Worm (Caenorhabditis elegans): ENCODE data around the gene mac-1.
A peak's percentile ranks its signal among the peaks of the same experiment; 100 is the strongest.

Gene mac-1

ce11 chrII:13369231-13369630 lies 48.5 kb upstream of the mac-1 start, which contains the start of gene Y48C3A.20 (continued):
- TF ChIP-seq F26F4.8 (GFP tag; conservative IDR thresholded peaks at IDR 0.05) (no peak), duxl-1 (tag; optimal IDR thresholded peaks at IDR 0.05; ENCODE audit: poor library complexity) (no peak), lsy-2 (tag; optimal IDR thresholded peaks at IDR 0.05) (peak in 1 of 2 experiments; percentile 87), lin-29 (GFP tag; IDR thresholded peaks at IDR 0.05) (no peak), ZK337.2 (GFP tag; IDR thresholded peaks at IDR 0.05) (no peak), lin-38 (GFP tag; IDR thresholded peaks at IDR 0.05) (peak; percentile 71), hlh-30 (tag; optimal IDR thresholded peaks at IDR 0.05; ENCODE audit: insufficient read depth) (peak; percentile 32), nhr-28 (tag; optimal IDR thresholded peaks at IDR 0.05) (peak; percentile 33), aly-2 (tag; optimal IDR thresholded peaks at IDR 0.05) (no peak), T20F7.1 (GFP tag; optimal IDR thresholded peaks at IDR 0.05) (peak; percentile 61), rbr-2 (tag; optimal IDR thresholded peaks at IDR 0.05) (peak; percentile 47), spr-3 (GFP tag; optimal IDR thresholded peaks at IDR 0.05) (no peak), D1046.2 (GFP tag; IDR thresholded peaks at IDR 0.05) (no peak), tra-1 (GFP tag; IDR thresholded peaks at IDR 0.05) (no peak), mdt-29 (GFP tag; IDR thresholded peaks at IDR 0.05) (no peak), daf-19 (GFP tag; conservative IDR thresholded peaks at IDR 0.05) (no peak), ceh-62 (tag; optimal IDR thresholded peaks at IDR 0.05) (no peak), nhr-10 (tag; optimal IDR thresholded peaks at IDR 0.05) (no peak), mdl-1 (tag; optimal IDR thresholded peaks at IDR 0.05) (no peak), dve-1 (tag; optimal IDR thresholded peaks at IDR 0.05; ENCODE audit: insufficient read depth) (peak; percentile 72), sdz-12 (GFP tag; optimal IDR thresholded peaks at IDR 0.05) (no peak), snpc-4 (tag; optimal IDR thresholded peaks at IDR 0.05) (no peak), pqm-1 (tag; optimal IDR thresholded peaks at IDR 0.05) (no peak), R02D3.7 (tag; optimal IDR thresholded peaks at IDR 0.05) (no peak), ceh-20 (GFP tag; IDR thresholded peaks at IDR 0.05) (no peak), pha-4 (GFP tag; IDR thresholded peaks at IDR 0.05) (0 out of 2 replicates have a peak, but pooled peaks have one; percentile 36), pha-4 (tag; optimal IDR thresholded peaks at IDR 0.05) (peak; percentile 82), nhr-6 (tag; optimal IDR thresholded peaks at IDR 0.05) (peak; percentile 8), unc-39 (tag; optimal IDR thresholded peaks at IDR 0.05) (no peak), ctbp-1 (GFP tag; IDR thresholded peaks at IDR 0.05) (no peak; the same call in 1 of the 2 replicates), nhr-11 (tag; optimal IDR thresholded peaks at IDR 0.05) (no peak), F10B5.3 (tag; optimal IDR thresholded peaks at IDR 0.05) (no peak), ceh-44 (GFP tag; IDR thresholded peaks at IDR 0.05) (no peak), dmd-8 (GFP tag; IDR thresholded peaks at IDR 0.05) (no peak), ama-1 (optimal IDR thresholded peaks at IDR 0.05) (no peak), nhr-42 (GFP tag; IDR thresholded peaks at IDR 0.05) (no peak), zip-2 (tag; optimal IDR thresholded peaks at IDR 0.05) (no peak), ceh-28 (tag; optimal IDR thresholded peaks at IDR 0.05) (no peak), lin-13 (GFP tag; optimal IDR thresholded peaks at IDR 0.05) (peak; percentile 20), nhr-76 (tag; optimal IDR thresholded peaks at IDR 0.05) (no peak), Y75B8A.6 (GFP tag; IDR thresholded peaks at IDR 0.05) (no peak), lim-7 (GFP tag; IDR thresholded peaks at IDR 0.05) (no peak), vab-7 (GFP tag; IDR thresholded peaks at IDR 0.05) (no peak), hlh-11 (tag; optimal IDR thresholded peaks at IDR 0.05) (no peak), hmg-1.1 (GFP tag; IDR thresholded peaks at IDR 0.05) (peak; percentile 44; the same call in 1 of the 2 replicates), zfp-2 (tag; optimal IDR thresholded peaks at IDR 0.05) (no peak), arid-1 (GFP tag; conservative IDR thresholded peaks at IDR 0.05) (no peak), F49E8.2 (tag; optimal IDR thresholded peaks at IDR 0.05; ENCODE audit: borderline replicate concordance) (no peak), mep-1 (tag; optimal IDR thresholded peaks at IDR 0.05) (peak; percentile 73), cey-2 (tag; optimal IDR thresholded peaks at IDR 0.05; ENCODE audit: borderline replicate concordance, insufficient read depth) (no peak), nhr-77 (tag; optimal IDR thresholded peaks at IDR 0.05) (no peak), daf-16 (GFP tag; optimal IDR thresholded peaks at IDR 0.05) (no peak), daf-16 (tag; optimal IDR thresholded peaks at IDR 0.05) (peak; percentile 53)
